Fruit fly (Drosophila melanogaster) S2 (cell line): Measurements from ENCODE around the gene Mical.

Experiments used
- CG8478 ChIP-seq: fragments of >200 bp; optimal IDR thresholded peaks from 2 replicates; lab custom pipeline; 2018
- CTCF ChIP-seq, 2 experiments: fragments of >200 bp; optimal IDR thresholded peaks; 2 replicates each; lab custom pipeline; 2018

- TF ChIP-seq CG8478 (lab: Kevin White, UChicago) (no peak), CTCF (optimal IDR thresholded peaks at IDR 0.05; lab: Kevin White, UChicago) (no peak)
Observed at dm6 chr3R:10056647-10057046, 14.0 kb upstream of the Mical start.
